Fruit fly (Drosophila melanogaster) whole organism, embryonic: Measurements from ENCODE around the gene HisCl1.

ENCODE experiments used
- Adf1 ChIP-seq: fragments of 200-800 bp; sonication (Bioruptor generic); IDR thresholded peaks from 2 replicates; pipeline ENCODE4 v1.3.6; 2022; ENCODE audit warnings: missing biosample characterization, missing genetic modification characterization
- Atf3 ChIP-seq: fragments of 200-800 bp; sonication (Bioruptor generic); optimal IDR thresholded peaks from 3 replicates; lab custom pipeline; 2016; ENCODE audit warnings: missing biosample characterization, missing genetic modification characterization
- B-H1 ChIP-seq: fragments of 200-800 bp; sonication (Bioruptor generic); IDR thresholded peaks from 3 replicates; pipeline ENCODE4 v1.3.6; 2022; ENCODE audit warnings: missing biosample characterization, missing genetic modification characterization
- Bgb ChIP-seq: fragments of 200-800 bp; sonication (Bioruptor generic); IDR thresholded peaks from 2 replicates; pipeline ENCODE4 v1.3.6; 2022; ENCODE audit warnings: missing biosample characterization, missing genetic modification characterization; ENCODE audit not compliant: partially characterized antibody
- CG10321 ChIP-seq: fragments of 200-800 bp; sonication (Bioruptor generic); IDR thresholded peaks from 2 replicates; pipeline ENCODE4 v1.3.6; 2022; ENCODE audit warnings: missing biosample characterization, missing genetic modification characterization
- CG10431 ChIP-seq: fragments of 200-800 bp; sonication (Bioruptor generic); optimal IDR thresholded peaks from 3 replicates; lab custom pipeline; 2018; ENCODE audit warnings: missing biosample characterization, mild to moderate bottlenecking, missing genetic modification characterization
- CG11247 ChIP-seq: fragments of 200-800 bp; sonication (Bioruptor generic); IDR thresholded peaks from 2 replicates; pipeline ENCODE4 v1.3.6; 2022; ENCODE audit warnings: missing biosample characterization, missing genetic modification characterization
- CG12104 ChIP-seq: fragments of 200-800 bp; sonication (Bioruptor generic); optimal IDR thresholded peaks from 3 replicates; lab custom pipeline; 2016; ENCODE audit warnings: missing biosample characterization, missing genetic modification characterization
- CG12391 ChIP-seq: fragments of 200-800 bp; sonication (Bioruptor generic); optimal IDR thresholded peaks from 3 replicates; lab custom pipeline; 2018; ENCODE audit warnings: missing biosample characterization, mild to moderate bottlenecking, missing genetic modification characterization, moderate library complexity
- CG13296 ChIP-seq: fragments of 200-800 bp; sonication (Bioruptor generic); optimal IDR thresholded peaks from 3 replicates; lab custom pipeline; 2018; ENCODE audit warnings: missing biosample characterization, mild to moderate bottlenecking, missing genetic modification characterization
- CG14441 ChIP-seq: fragments of 200-800 bp; sonication (Bioruptor generic); IDR thresholded peaks from 2 replicates; pipeline ENCODE4 v1.3.6; 2022; ENCODE audit warnings: missing biosample characterization, missing genetic modification characterization
- CG17612 ChIP-seq: fragments of 200-800 bp; sonication (Bioruptor generic); IDR thresholded peaks from 2 replicates; pipeline ENCODE4 v1.3.6; 2022; ENCODE audit warnings: missing biosample characterization, missing genetic modification characterization
- CG1792 ChIP-seq: fragments of 200-800 bp; sonication (Bioruptor generic); optimal IDR thresholded peaks from 2 replicates; lab custom pipeline; 2016; ENCODE audit warnings: missing biosample characterization, missing genetic modification characterization
- CG2120 ChIP-seq: fragments of 200-800 bp; sonication (Bioruptor generic); optimal IDR thresholded peaks from 3 replicates; lab custom pipeline; 2016; ENCODE audit warnings: missing biosample characterization, missing genetic modification characterization
- CG2199 ChIP-seq: fragments of 200-800 bp; sonication (Bioruptor generic); IDR thresholded peaks from 3 replicates; pipeline ENCODE4 v1.3.6; 2022; ENCODE audit warnings: missing biosample characterization, missing genetic modification characterization
- CG31441 ChIP-seq: fragments of 200-800 bp; sonication (Bioruptor generic); IDR thresholded peaks from 2 replicates; pipeline ENCODE4 v1.3.6; 2022; ENCODE audit warnings: missing biosample characterization, missing genetic modification characterization
- CG33213 ChIP-seq: fragments of 200-800 bp; sonication (Bioruptor generic); optimal IDR thresholded peaks from 3 replicates; lab custom pipeline; 2016; ENCODE audit warnings: missing biosample characterization, missing genetic modification characterization
- CG4360 ChIP-seq: fragments of 200-800 bp; sonication (Bioruptor generic); IDR thresholded peaks from 2 replicates; pipeline ENCODE4 v1.3.6; 2022; ENCODE audit warnings: missing biosample characterization, missing genetic modification characterization
- CG4854 ChIP-seq: fragments of 200-800 bp; sonication (Bioruptor generic); optimal IDR thresholded peaks from 2 replicates; lab custom pipeline; 2016; ENCODE audit warnings: missing biosample characterization, missing genetic modification characterization, inconsistent platforms
- CG5953 ChIP-seq: fragments of 200-800 bp; sonication (Bioruptor generic); IDR thresholded peaks from 2 replicates; pipeline ENCODE4 v1.3.6; 2022; ENCODE audit warnings: missing biosample characterization, missing genetic modification characterization
- CG6175 ChIP-seq: fragments of 200-800 bp; sonication (Bioruptor generic); IDR thresholded peaks from 3 replicates; pipeline ENCODE4 v1.3.6; 2022; ENCODE audit warnings: missing biosample characterization, missing genetic modification characterization
- CG7357 ChIP-seq: fragments of 200-800 bp; sonication (Bioruptor generic); IDR thresholded peaks from 3 replicates; pipeline ENCODE4 v1.3.6; 2022; ENCODE audit warnings: missing biosample characterization, missing genetic modification characterization
- CG8765 ChIP-seq: fragments of 200-800 bp; sonication (Bioruptor generic); IDR thresholded peaks from 2 replicates; pipeline ENCODE4 v1.3.6; 2022; ENCODE audit warnings: missing biosample characterization, missing genetic modification characterization
- CG8944 ChIP-seq: fragments of 200-800 bp; sonication (Bioruptor generic); optimal IDR thresholded peaks from 3 replicates; lab custom pipeline; 2016; ENCODE audit warnings: missing biosample characterization, missing genetic modification characterization
- CkIIα-i1 ChIP-seq: fragments of 200-800 bp; sonication (Bioruptor generic); IDR thresholded peaks from 2 replicates; pipeline ENCODE4 v1.3.6; 2022; ENCODE audit warnings: missing biosample characterization, missing genetic modification characterization
- Doc3 ChIP-seq: fragments of 200-800 bp; sonication (Bioruptor generic); IDR thresholded peaks from 3 replicates; pipeline ENCODE4 v1.3.6; 2022; ENCODE audit warnings: missing biosample characterization, missing genetic modification characterization; ENCODE audit not compliant: partially characterized antibody
- Elba2 ChIP-seq: fragments of 200-800 bp; sonication (Bioruptor generic); optimal IDR thresholded peaks from 3 replicates; lab custom pipeline; 2016; ENCODE audit warnings: missing biosample characterization, missing genetic modification characterization
- Fer2 ChIP-seq: fragments of 200-800 bp; sonication (Bioruptor generic); optimal IDR thresholded peaks from 2 replicates; lab custom pipeline; 2018; ENCODE audit warnings: missing biosample characterization, mild to moderate bottlenecking, missing genetic modification characterization, moderate library complexity
- HHEX ChIP-seq: fragments of 200-800 bp; sonication (Bioruptor generic); optimal IDR thresholded peaks from 3 replicates; lab custom pipeline; 2017; ENCODE audit warnings: missing biosample characterization, mild to moderate bottlenecking, missing genetic modification characterization, missing genetic modification reagents
- HmgZ ChIP-seq: fragments of 200-800 bp; sonication (Bioruptor generic); optimal IDR thresholded peaks from 2 replicates; lab custom pipeline; 2018; ENCODE audit warnings: missing biosample characterization, mild to moderate bottlenecking, missing genetic modification characterization
- Hmx ChIP-seq: fragments of 200-800 bp; sonication (Bioruptor generic); optimal IDR thresholded peaks from 2 replicates; lab custom pipeline; 2016; ENCODE audit warnings: missing biosample characterization, missing genetic modification characterization
- Med ChIP-seq: fragments of 200-800 bp; sonication (Bioruptor generic); peaks from one replicate; lab custom pipeline; 2016; ENCODE audit warnings: missing biosample characterization, missing genetic modification characterization, mild to moderate bottlenecking, inconsistent platforms, moderate library complexity
- NfI ChIP-seq: fragments of 200-800 bp; sonication (Bioruptor generic); optimal IDR thresholded peaks from 3 replicates; lab custom pipeline; 2018; ENCODE audit warnings: missing biosample characterization, mild to moderate bottlenecking, missing genetic modification characterization, moderate library complexity
- Rfx ChIP-seq: fragments of 200-800 bp; sonication (Bioruptor generic); IDR thresholded peaks from 2 replicates; pipeline ENCODE4 v1.3.6; 2022; ENCODE audit warnings: missing biosample characterization, missing genetic modification characterization
- Sox100B ChIP-seq: fragments of 200-800 bp; sonication (Bioruptor generic); optimal IDR thresholded peaks from 3 replicates; lab custom pipeline; 2018; ENCODE audit warnings: missing biosample characterization, mild to moderate bottlenecking, missing genetic modification characterization
- ap ChIP-seq: fragments of 200-800 bp; sonication (Bioruptor generic); IDR thresholded peaks from 2 replicates; pipeline ENCODE4 v1.3.6; 2022; ENCODE audit warnings: missing biosample characterization, missing genetic modification characterization
- cwo ChIP-seq: fragments of 200-800 bp; sonication (Bioruptor generic); optimal IDR thresholded peaks from 3 replicates; lab custom pipeline; 2017; ENCODE audit warnings: missing biosample characterization, missing genetic modification characterization, mild to moderate bottlenecking, moderate library complexity, missing genetic modification reagents
- fru ChIP-seq: fragments of >200 bp; optimal IDR thresholded peaks from 2 replicates; lab custom pipeline; 2017
- hth ChIP-seq: fragments of >200 bp; optimal IDR thresholded peaks from 2 replicates; lab custom pipeline; 2017; ENCODE audit warnings: inconsistent platforms
- lov ChIP-seq, 2 experiments: fragments of 200-800 bp in 1 of 2; fragments of >200 bp in 1 of 2; sonication (Bioruptor generic) in 1 of 2; IDR thresholded peaks in 1 of 2; optimal IDR thresholded peaks in 1 of 2; 2 replicates in 1 of 2; 3 replicates in 1 of 2; pipeline versions ENCODE4 v1.3.6 to Lab custom; 2017 to 2022; ENCODE audit warnings: missing biosample characterization in 1 of 2, missing genetic modification characterization in 1 of 2
- org-1 ChIP-seq: fragments of 200-800 bp; sonication (Bioruptor generic); optimal IDR thresholded peaks from 2 replicates; lab custom pipeline; 2017; ENCODE audit warnings: missing biosample characterization, missing genetic modification characterization
- pfk ChIP-seq: fragments of 200-800 bp; sonication (Bioruptor generic); optimal IDR thresholded peaks from 2 replicates; lab custom pipeline; 2018; ENCODE audit warnings: missing biosample characterization, mild to moderate bottlenecking, missing genetic modification characterization, moderate library complexity
- psq ChIP-seq: fragments of 200-800 bp; sonication (Bioruptor generic); optimal IDR thresholded peaks from 2 replicates; lab custom pipeline; 2017; ENCODE audit warnings: missing biosample characterization, missing genetic modification characterization
- ranshi ChIP-seq: fragments of 200-800 bp; sonication (Bioruptor generic); IDR thresholded peaks from 2 replicates; pipeline ENCODE4 v1.3.6; 2022; ENCODE audit warnings: missing biosample characterization, missing genetic modification characterization
- schlank ChIP-seq: fragments of 200-800 bp; sonication (Bioruptor generic); optimal IDR thresholded peaks from 2 replicates; lab custom pipeline; 2018; ENCODE audit warnings: missing biosample characterization, mild to moderate bottlenecking, missing genetic modification characterization
- stwl ChIP-seq: fragments of 200-800 bp; sonication (Bioruptor generic); optimal IDR thresholded peaks from 3 replicates; lab custom pipeline; 2018; ENCODE audit warnings: missing biosample characterization, mild to moderate bottlenecking, missing genetic modification characterization, moderate library complexity
- tx ChIP-seq: fragments of 200-800 bp; sonication (Bioruptor generic); optimal IDR thresholded peaks from 2 replicates; lab custom pipeline; 2016; ENCODE audit warnings: missing biosample characterization, missing genetic modification characterization
- unc-4 ChIP-seq: fragments of 200-800 bp; sonication (Bioruptor generic); IDR thresholded peaks from 2 replicates; pipeline ENCODE4 v1.3.6; 2022; ENCODE audit warnings: missing biosample characterization, missing genetic modification characterization; ENCODE audit not compliant: partially characterized antibody
- vnd ChIP-seq: fragments of 200-800 bp; sonication (Bioruptor generic); IDR thresholded peaks from 3 replicates; pipeline ENCODE4 v1.3.6; 2022; ENCODE audit warnings: missing biosample characterization, missing genetic modification characterization; ENCODE audit not compliant: partially characterized antibody
- zfh1 ChIP-seq: fragments of 200-800 bp; sonication (Bioruptor generic); IDR thresholded peaks from 3 replicates; pipeline ENCODE4 v1.3.6; 2022; ENCODE audit warnings: missing biosample characterization, missing genetic modification characterization

The HisCl1 gene

dm6 chr3R:11779357-11780018 is 7.5 kb upstream of the HisCl1 start (continued):
- TF ChIP-seq CG31441 (GFP tag; lab: Robert Waterston, UW) (peak; percentile 72; the same call in 1 of the 2 replicates), CG12391 (peak; percentile 87), HHEX (peak; percentile 18), CG11247 (no peak), zfh1 (GFP tag; lab: Robert Waterston, UW) (peak; percentile 76), CG17612 (no peak), pfk (GFP tag; lab: Kevin White, UChicago) (peak; percentile 50), Adf1 (no peak), hth (lab: Kevin White, UChicago) (no peak), Atf3 (GFP tag; lab: Kevin White, UChicago) (peak; percentile 36), CG1792 (GFP tag; lab: Kevin White, UChicago) (no peak), CG6175 (GFP tag; lab: Robert Waterston, UW) (no peak), Sox100B (GFP tag; lab: Kevin White, UChicago) (peak; percentile 76), Bgb (no peak), ranshi (GFP tag; lab: Robert Waterston, UW) (peak; percentile 64; the same call in 1 of the 2 replicates), B-H1 (GFP tag; lab: Robert Waterston, UW) (no peak; the same call in 2 of the 3 replicates), Med (peak; percentile 87), CG12104 (peak; percentile 63), CG2199 (GFP tag; lab: Robert Waterston, UW) (peak; percentile 68; the same call in 2 of the 3 replicates), Doc3 (no peak), CG10431 (GFP tag; lab: Kevin White, UChicago) (peak; percentile 63), psq (no peak), fru (lab: Kevin White, UChicago) (no peak), ap (peak; percentile 58), CG4360 (GFP tag; lab: Robert Waterston, UW) (no peak), CkIIα-i1 (GFP tag; lab: Robert Waterston, UW) (no peak), HmgZ (tag; lab: Kevin White, UChicago) (no peak), CG10321 (no peak), CG2120 (GFP tag; lab: Kevin White, UChicago) (no peak), CG5953 (GFP tag; lab: Robert Waterston, UW) (peak; percentile 50; the same call in 1 of the 2 replicates), CG14441 (peak; percentile 40; the same call in 1 of the 2 replicates), CG8765 (GFP tag; lab: Robert Waterston, UW) (peak; percentile 32; the same call in 1 of the 2 replicates), tx (GFP tag; lab: Kevin White, UChicago) (peak; percentile 25), Hmx (GFP tag; lab: Kevin White, UChicago) (peak; percentile 37), Rfx (GFP tag; lab: Robert Waterston, UW) (no peak), CG7357 (GFP tag; lab: Robert Waterston, UW) (peak; percentile 36; the same call in 1 of the 3 replicates), stwl (tag; lab: Kevin White, UChicago) (peak; percentile 23), unc-4 (GFP tag; lab: Robert Waterston, UW) (no peak), NfI (peak; percentile 65), cwo (no peak), vnd (GFP tag; lab: Robert Waterston, UW) (no peak), CG13296 (GFP tag; lab: Kevin White, UChicago) (no peak), schlank (tag; lab: Kevin White, UChicago) (no peak), CG8944 (GFP tag; lab: Kevin White, UChicago) (peak; percentile 56), org-1 (GFP tag; lab: Kevin White, UChicago) (peak; percentile 30), lov (optimal IDR thresholded peaks at IDR 0.05; lab: Kevin White, UChicago) (no peak), lov (GFP tag; IDR thresholded peaks at IDR 0.05; lab: Robert Waterston, UW) (no peak; the same call in 1 of the 3 replicates), CG33213 (peak; percentile 48), Elba2 (GFP tag; lab: Kevin White, UChicago) (no peak), CG4854 (GFP tag; lab: Kevin White, UChicago) (peak; percentile 53), Fer2 (tag; lab: Kevin White, UChicago) (no peak)
